Fruit fly (Drosophila melanogaster) whole organism, wandering third instar larva: ENCODE measurements around the gene Tom40.

Experiments
- Abd-B ChIP-seq: fragments of >200 bp; optimal IDR thresholded peaks from 2 replicates; lab custom pipeline; 2017; ENCODE audit warnings: missing biosample characterization, missing genetic modification characterization
- CG32264 ChIP-seq: fragments of 200-800 bp; sonication (Bioruptor generic); optimal IDR thresholded peaks from 2 replicates; lab custom pipeline; 2016; ENCODE audit warnings: missing biosample characterization, missing genetic modification characterization
- CrebA ChIP-seq: fragments of 200-800 bp; sonication (Bioruptor generic); optimal IDR thresholded peaks from 2 replicates; lab custom pipeline; 2016; ENCODE audit warnings: missing biosample characterization, mild to moderate bottlenecking, missing genetic modification characterization, borderline replicate concordance
- Dfd ChIP-seq: fragments of >200 bp; optimal IDR thresholded peaks from 2 replicates; lab custom pipeline; 2017; ENCODE audit warnings: missing biosample characterization, missing genetic modification characterization
- Dif ChIP-seq: fragments of 200-275, 200-300 bp; sonication (Bioruptor generic); optimal IDR thresholded peaks from 2 replicates; lab custom pipeline; 2018; ENCODE audit warnings: missing biosample characterization, missing genetic modification characterization; ENCODE audit not compliant: partially characterized antibody
- GATAd ChIP-seq: sonication (Bioruptor generic); optimal IDR thresholded peaks from 2 replicates; lab custom pipeline; 2016; ENCODE audit warnings: missing biosample characterization, missing genetic modification characterization
- HLH106 ChIP-seq: fragments of 200-800 bp; optimal IDR thresholded peaks from 3 replicates; lab custom pipeline; 2019; ENCODE audit warnings: missing biosample characterization, mild to moderate bottlenecking, missing genetic modification characterization, moderate library complexity
- Hnf4 ChIP-seq: fragments of 200-800 bp; sonication (Bioruptor generic); optimal IDR thresholded peaks from 2 replicates; lab custom pipeline; 2016; ENCODE audit warnings: missing biosample characterization, mild to moderate bottlenecking, missing genetic modification characterization
- Hr78 ChIP-seq: fragments of >200 bp; optimal IDR thresholded peaks from 2 replicates; lab custom pipeline; 2017; ENCODE audit warnings: missing biosample characterization, missing genetic modification characterization
- Hr83 ChIP-seq: fragments of 200-300 bp; sonication (Bioruptor generic); optimal IDR thresholded peaks from 2 replicates; lab custom pipeline; 2016; ENCODE audit warnings: missing biosample characterization, mild to moderate bottlenecking, missing genetic modification characterization, moderate library complexity; ENCODE audit not compliant: poor library complexity, severe bottlenecking
- Jra ChIP-seq: sonication (Bioruptor generic); optimal IDR thresholded peaks from 2 replicates; lab custom pipeline; 2016; ENCODE audit warnings: missing biosample characterization, missing genetic modification characterization
- Myc ChIP-seq: fragments of >200 bp; optimal IDR thresholded peaks from 2 replicates; lab custom pipeline; 2017
- N ChIP-seq: fragments of >200 bp; optimal IDR thresholded peaks from 2 replicates; lab custom pipeline; 2018; ENCODE audit warnings: missing biosample characterization, missing external identifiers, missing genetic modification characterization
- OdsH ChIP-seq: fragments of 200-800 bp; sonication (Bioruptor generic); optimal IDR thresholded peaks from 2 replicates; lab custom pipeline; 2016; ENCODE audit warnings: missing biosample characterization, mild to moderate bottlenecking, missing genetic modification characterization
- Rel ChIP-seq, 2 experiments: fragments of 200-800 bp; sonication (Bioruptor generic) in 1 of 2; optimal IDR thresholded peaks; 2 replicates in 1 of 2; 3 replicates in 1 of 2; lab custom pipeline; 2016 to 2019; ENCODE audit warnings: mild to moderate bottlenecking in 2 of 2, missing biosample characterization in 2 of 2, missing genetic modification characterization in 2 of 2, moderate library complexity in 1 of 2
- Sp1 ChIP-seq: fragments of 200-800 bp; sonication (Bioruptor generic); optimal IDR thresholded peaks from 3 replicates; lab custom pipeline; 2019; ENCODE audit warnings: missing biosample characterization, mild to moderate bottlenecking, missing genetic modification characterization, moderate library complexity
- Vsx2 ChIP-seq: fragments of 200-300, 225-300 bp; sonication (Bioruptor generic); optimal IDR thresholded peaks from 2 replicates; lab custom pipeline; 2018; ENCODE audit warnings: missing biosample characterization, missing genetic modification characterization; ENCODE audit not compliant: partially characterized antibody
- br ChIP-seq: fragments of 200-800 bp; sonication (Bioruptor generic); optimal IDR thresholded peaks from 2 replicates; lab custom pipeline; 2016; ENCODE audit warnings: missing biosample characterization, missing genetic modification characterization
- brk ChIP-seq: fragments of 200-800 bp; sonication (Bioruptor generic); optimal IDR thresholded peaks from 2 replicates; lab custom pipeline; 2016; ENCODE audit warnings: missing biosample characterization, mild to moderate bottlenecking, missing genetic modification characterization
- dl ChIP-seq, 2 experiments: fragments of 175-275, 200-275 bp in 1 of 2; fragments of 200-275 bp in 1 of 2; sonication (Bioruptor generic); optimal IDR thresholded peaks; lab custom pipeline; 2018; ENCODE audit warnings: mild to moderate bottlenecking in 2 of 2, missing biosample characterization in 2 of 2, missing genetic modification characterization in 2 of 2, moderate library complexity in 2 of 2; ENCODE audit not compliant: partially characterized antibody in 2 of 2, insufficient read depth in 1 of 2
- dmrt93B ChIP-seq: fragments of 200-800 bp; sonication (Bioruptor generic); optimal IDR thresholded peaks from 2 replicates; lab custom pipeline; 2018; ENCODE audit warnings: missing biosample characterization, mild to moderate bottlenecking, missing genetic modification characterization
- dsf ChIP-seq: sonication (Bioruptor generic); optimal IDR thresholded peaks from 2 replicates; lab custom pipeline; 2016; ENCODE audit warnings: missing biosample characterization, missing genetic modification characterization, borderline replicate concordance
- ey ChIP-seq: fragments of 200-800 bp; sonication (Bioruptor generic); optimal IDR thresholded peaks from 2 replicates; lab custom pipeline; 2016; ENCODE audit warnings: missing biosample characterization, missing genetic modification characterization
- foxo ChIP-seq, 2 experiments: fragments of 200-800 bp; sonication (Bioruptor generic); optimal IDR thresholded peaks; 2 replicates in 1 of 2; 3 replicates in 1 of 2; lab custom pipeline; 2016 to 2017; ENCODE audit warnings: missing biosample characterization in 2 of 2, missing genetic modification characterization in 2 of 2
- fru ChIP-seq: fragments of 200-800 bp; sonication (Bioruptor generic); optimal IDR thresholded peaks from 3 replicates; lab custom pipeline; 2016; ENCODE audit warnings: missing biosample characterization, mild to moderate bottlenecking, missing genetic modification characterization
- h ChIP-seq: fragments of 200-800 bp; sonication (Bioruptor generic); optimal IDR thresholded peaks from 3 replicates; lab custom pipeline; 2016; ENCODE audit warnings: missing biosample characterization, mild to moderate bottlenecking, missing genetic modification characterization
- jim ChIP-seq: fragments of 175-275, 200-325 bp; sonication (Bioruptor generic); optimal IDR thresholded peaks from 2 replicates; lab custom pipeline; 2016; ENCODE audit warnings: missing biosample characterization, mild to moderate bottlenecking, missing genetic modification characterization
- psq ChIP-seq: fragments of 200-800 bp; sonication (Bioruptor generic); optimal IDR thresholded peaks from 3 replicates; lab custom pipeline; 2017; ENCODE audit warnings: missing biosample characterization, mild to moderate bottlenecking, missing genetic modification characterization, moderate library complexity
- rgr ChIP-seq: fragments of 200-800 bp; sonication (Bioruptor generic); optimal IDR thresholded peaks from 3 replicates; lab custom pipeline; 2016; ENCODE audit warnings: missing biosample characterization, mild to moderate bottlenecking, missing genetic modification characterization
- sage ChIP-seq: fragments of 200-800 bp; sonication (Bioruptor generic); optimal IDR thresholded peaks from 2 replicates; lab custom pipeline; 2016; ENCODE audit warnings: missing biosample characterization, mild to moderate bottlenecking, missing genetic modification characterization
- sv ChIP-seq: fragments of 200-800 bp; sonication (Bioruptor generic); optimal IDR thresholded peaks from 3 replicates; lab custom pipeline; 2016; ENCODE audit warnings: missing biosample characterization, missing genetic modification characterization
- tai ChIP-seq: sonication (Bioruptor generic); optimal IDR thresholded peaks from 2 replicates; lab custom pipeline; 2016; ENCODE audit warnings: missing biosample characterization, missing genetic modification characterization
- usp ChIP-seq: fragments of >200 bp; optimal IDR thresholded peaks from 2 replicates; lab custom pipeline; 2017; ENCODE audit warnings: missing biosample characterization, missing genetic modification characterization
- woc ChIP-seq: sonication (Bioruptor generic); optimal IDR thresholded peaks from 2 replicates; lab custom pipeline; 2016; ENCODE audit warnings: missing biosample characterization, mild to moderate bottlenecking, missing genetic modification characterization

The Tom40 gene

dm6 chrX:7736593-7736992 is at the start of gene Tom40:
TSS of gene Tom40 (plus strand) at chrX:7736893.
- TF ChIP-seq foxo (GFP tag; optimal IDR thresholded peaks at IDR 0.05; lab: Kevin White, UChicago) (no peak), psq (no peak), brk (GFP tag; lab: Kevin White, UChicago) (no peak), N (GFP tag; lab: Kevin White, UChicago) (no peak), tai (GFP tag; lab: Kevin White, UChicago) (no peak), Rel (GFP tag; optimal IDR thresholded peaks at IDR 0.05; lab: Kevin White, UChicago) (no peak), Rel (tag; optimal IDR thresholded peaks at IDR 0.05; lab: Kevin White, UChicago) (no peak), Dfd (GFP tag; lab: Kevin White, UChicago) (no peak), usp (GFP tag; lab: Kevin White, UChicago) (no peak), Abd-B (GFP tag; lab: Kevin White, UChicago) (no peak), Hnf4 (GFP tag; lab: Kevin White, UChicago) (no peak), Jra (GFP tag; lab: Kevin White, UChicago) (no peak), br (no peak), CG32264 (no peak), dl (GFP tag; optimal IDR thresholded peaks at IDR 0.05; lab: Kevin White, UChicago; ENCODE audit: insufficient read depth in 1 of 2, partially characterized antibody in 2 of 2) (no peak), OdsH (GFP tag; lab: Kevin White, UChicago) (no peak), h (GFP tag; lab: Kevin White, UChicago) (no peak), sv (no peak), HLH106 (tag; lab: Kevin White, UChicago) (no peak), sage (no peak), rgr (no peak)

dm6 chrX:7688871-7689270 is 47.8 kb upstream of the Tom40 start:
- TF ChIP-seq Dfd (GFP tag; lab: Kevin White, UChicago) (peak; percentile 88), woc (GFP tag; lab: Kevin White, UChicago) (no peak), HLH106 (tag; lab: Kevin White, UChicago) (no peak), Sp1 (no peak), dmrt93B (GFP tag; lab: Kevin White, UChicago) (no peak), CG32264 (no peak)

- TF ChIP-seq psq (peak; percentile 3), dl (GFP tag; optimal IDR thresholded peaks at IDR 0.05; lab: Kevin White, UChicago; ENCODE audit: insufficient read depth in 1 of 2, partially characterized antibody in 2 of 2) (peak in 1 of 2 experiments; percentile 80), OdsH (GFP tag; lab: Kevin White, UChicago) (peak; percentile 34), Hr78 (GFP tag; lab: Kevin White, UChicago) (no peak), rgr (peak; percentile 59), Dif (GFP tag; lab: Kevin White, UChicago) (peak; percentile 82), tai (GFP tag; lab: Kevin White, UChicago) (no peak), fru (GFP tag; lab: Kevin White, UChicago) (peak; percentile 24)
Observed at dm6 chrX:7690683-7691082, 46.0 kb upstream of the Tom40 start.

dm6 chrX:7691221-7691914 is 45.3 kb upstream of the Tom40 start:
- TF ChIP-seq HLH106 (tag; lab: Kevin White, UChicago) (peak; percentile 52), foxo (GFP tag; optimal IDR thresholded peaks at IDR 0.05; lab: Kevin White, UChicago) (peak in 1 of 2 experiments; percentile 2), jim (GFP tag; lab: Kevin White, UChicago) (no peak)

dm6 chrX:7691947-7692739 is 44.5 kb upstream of the Tom40 start:
- TF ChIP-seq br (peak; percentile 83), Hr78 (GFP tag; lab: Kevin White, UChicago) (no peak), jim (GFP tag; lab: Kevin White, UChicago) (no peak), usp (GFP tag; lab: Kevin White, UChicago) (no peak), dmrt93B (GFP tag; lab: Kevin White, UChicago) (peak; percentile 74), dsf (GFP tag; lab: Kevin White, UChicago) (peak; percentile 12), CrebA (GFP tag; lab: Kevin White, UChicago) (peak; percentile 88), h (GFP tag; lab: Kevin White, UChicago) (peak; percentile 91), HLH106 (tag; lab: Kevin White, UChicago) (peak; percentile 88), Hr83 (GFP tag; lab: Kevin White, UChicago) (peak; percentile 51), fru (GFP tag; lab: Kevin White, UChicago) (peak; percentile 87), rgr (peak; percentile 89), sv (peak; percentile 63), CG32264 (peak; percentile 50), Abd-B (GFP tag; lab: Kevin White, UChicago) (no peak), OdsH (GFP tag; lab: Kevin White, UChicago) (peak; percentile 86), Dfd (GFP tag; lab: Kevin White, UChicago) (no peak), Myc (lab: Kevin White, UChicago) (no peak), brk (GFP tag; lab: Kevin White, UChicago) (peak; percentile 87), Vsx2 (GFP tag; lab: Kevin White, UChicago) (peak; percentile 33), Dif (GFP tag; lab: Kevin White, UChicago) (peak; percentile 92), Jra (GFP tag; lab: Kevin White, UChicago) (peak; percentile 64), sage (peak; percentile 72), ey (GFP tag; lab: Kevin White, UChicago) (peak; percentile 84), GATAd (no peak), psq (peak; percentile 87)
